Worm (Caenorhabditis elegans) whole organism, L1 larva: ENCODE results near the gene ergi-1.

ENCODE experiments used
- elt-3 ChIP-seq, 6 experiments: fragments of 150-350 bp in 1 of 6; sonication (generic microtip); optimal IDR thresholded peaks; 2 replicates each; lab custom pipeline; 2017 to 2018; ENCODE audit warnings: missing biosample characterization in 6 of 6, missing genetic modification characterization in 6 of 6, inconsistent platforms in 1 of 6
- lin-39 ChIP-seq: fragments of 150-350 bp; optimal IDR thresholded peaks from 2 replicates; lab custom pipeline; 2014; ENCODE audit warnings: missing biosample characterization, missing genetic modification reagents, missing genetic modification characterization
- nhr-90 ChIP-seq: sonication (generic microtip); optimal IDR thresholded peaks from 2 replicates; lab custom pipeline; 2016; ENCODE audit warnings: mild to moderate bottlenecking, missing genetic modification characterization, missing compliant biosample characterization; ENCODE audit not compliant: poor library complexity
- unc-130 ChIP-seq: fragments of 150-350 bp; optimal IDR thresholded peaks from 2 replicates; lab custom pipeline; 2017; ENCODE audit warnings: missing biosample characterization, missing genetic modification characterization, inconsistent platforms
- zag-1 ChIP-seq: fragments of 150-350 bp; optimal IDR thresholded peaks from 2 replicates; lab custom pipeline; 2014; ENCODE audit warnings: missing biosample characterization, missing genetic modification characterization

DNA sequence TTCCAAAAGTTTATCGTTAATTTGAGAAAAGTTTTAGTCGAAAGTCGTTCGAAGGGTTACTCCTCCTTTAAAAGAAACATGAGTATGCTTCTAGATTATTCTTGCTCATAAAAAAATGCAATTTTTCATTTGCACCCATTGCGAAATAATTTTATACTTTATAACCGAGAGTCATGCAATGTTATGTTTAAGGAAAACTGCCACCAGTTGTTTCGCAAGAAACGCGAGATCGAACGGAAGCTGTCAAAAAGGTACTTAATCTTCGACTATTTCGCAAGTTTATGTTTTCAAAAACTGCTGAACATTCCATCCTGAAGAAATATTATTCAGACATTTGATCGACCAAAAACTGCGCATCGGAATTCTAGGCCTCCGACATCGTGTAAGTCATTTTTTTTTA lies 21.2 kb downstream of the ergi-1 start:
- no peak for TF ChIP-seq zag-1 (tag; lab: Kevin White, UChicago)
- TF ChIP-seq elt-3 (tag; optimal IDR thresholded peaks at IDR 0.05; lab: Kevin White, UChicago): no peak
- TF ChIP-seq unc-130: no peak
- TF ChIP-seq nhr-90 (tag; lab: Kevin White, UChicago): no peak
- no peak for TF ChIP-seq lin-39 (tag; lab: Kevin White, UChicago)
